Worm (Caenorhabditis elegans): ENCODE results near the gene T19C3.3.

- TF ChIP-seq him-1 (tag; optimal IDR thresholded peaks at IDR 0.05) (no peak), W03F9.2 (tag; optimal IDR thresholded peaks at IDR 0.05) (no peak), dao-5 (tag; optimal IDR thresholded peaks at IDR 0.05) (no peak)
Measured at ce11 chrIII:620204-620718, 5.9 kb upstream of the T19C3.3 start, which contains the start of gene T19C3.4.
